Fruit fly (Drosophila melanogaster) whole organism, pupa: ENCODE data around the gene Rtca.
A peak's percentile ranks its signal among the peaks of the same experiment; 100 is the strongest.

Experiments
- CG12605 ChIP-seq: fragments of 200-800 bp; sonication (Bioruptor generic); IDR thresholded peaks from 2 replicates; pipeline ENCODE4 v1.3.6; 2022; ENCODE audit warnings: missing biosample characterization, missing genetic modification characterization
- CG17806 ChIP-seq: fragments of 200-800 bp; sonication (Bioruptor generic); optimal IDR thresholded peaks from 2 replicates; lab custom pipeline; 2018; ENCODE audit warnings: missing biosample characterization, mild to moderate bottlenecking, missing genetic modification characterization, moderate library complexity
- fd96Ca ChIP-seq: fragments of 200-800 bp; sonication (Bioruptor generic); IDR thresholded peaks from 3 replicates; pipeline ENCODE4 v1.3.6; 2022; ENCODE audit warnings: missing biosample characterization, missing genetic modification characterization

DNA sequence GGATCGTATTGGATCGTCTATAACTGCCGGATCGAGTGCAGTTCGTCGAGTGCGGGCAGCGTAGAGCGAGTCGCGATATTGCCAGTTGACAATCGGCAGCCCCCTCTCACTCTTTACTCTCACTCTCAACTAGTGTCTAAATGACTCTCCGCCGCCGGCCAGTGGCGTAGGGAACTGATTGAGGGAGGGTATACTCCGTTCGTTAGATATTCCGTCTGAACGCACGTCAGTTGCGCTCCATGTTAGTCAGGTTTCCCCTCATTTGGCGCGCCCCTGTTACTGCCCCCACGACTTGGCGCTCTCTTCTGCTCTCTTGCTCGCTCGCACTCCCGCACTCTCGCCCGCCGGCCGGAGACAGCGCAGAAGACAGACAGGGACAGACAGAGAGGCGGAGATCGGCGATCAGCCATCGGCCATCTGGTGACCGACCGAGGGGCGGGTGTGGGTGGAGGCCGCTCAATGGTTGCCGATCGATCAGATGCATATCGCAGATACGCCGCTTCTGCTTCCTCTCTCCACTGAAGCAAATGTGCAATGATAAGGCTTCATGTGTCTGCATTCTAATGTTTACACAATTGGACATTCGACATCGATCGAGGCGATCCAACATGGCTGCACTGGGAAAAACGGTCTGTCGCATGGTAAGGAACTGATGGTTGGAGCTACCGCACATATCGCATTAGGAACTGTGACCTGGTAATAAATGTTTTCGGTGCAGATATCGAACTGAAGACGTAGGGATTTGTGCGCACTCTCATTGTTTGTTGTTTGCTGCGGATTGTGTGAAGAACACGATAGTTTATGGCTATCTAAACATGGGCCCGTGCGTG, 21.9 kb upstream of the Rtca start, which contains the start of gene moody:
- TF ChIP-seq CG12605 (GFP tag; lab: Robert Waterston, UW) (peak; percentile 97), CG17806 (peak; percentile 84), fd96Ca (GFP tag; lab: Robert Waterston, UW) (peak; percentile 99)
